Worm (Caenorhabditis elegans) whole organism, L4/young adult: ENCODE measurements around the gene Y34B4A.4.

Experiments
- dao-5 ChIP-seq: sonication (generic microtip); optimal IDR thresholded peaks from 2 replicates; lab custom pipeline; 2016; ENCODE audit warnings: missing genotype, missing genetic modification characterization, moderate library complexity, missing compliant biosample characterization
- him-1 ChIP-seq: sonication (generic microtip); optimal IDR thresholded peaks from 2 replicates; lab custom pipeline; 2016; ENCODE audit warnings: missing genotype, missing genetic modification reagents, missing genetic modification characterization, missing compliant biosample characterization

DNA sequence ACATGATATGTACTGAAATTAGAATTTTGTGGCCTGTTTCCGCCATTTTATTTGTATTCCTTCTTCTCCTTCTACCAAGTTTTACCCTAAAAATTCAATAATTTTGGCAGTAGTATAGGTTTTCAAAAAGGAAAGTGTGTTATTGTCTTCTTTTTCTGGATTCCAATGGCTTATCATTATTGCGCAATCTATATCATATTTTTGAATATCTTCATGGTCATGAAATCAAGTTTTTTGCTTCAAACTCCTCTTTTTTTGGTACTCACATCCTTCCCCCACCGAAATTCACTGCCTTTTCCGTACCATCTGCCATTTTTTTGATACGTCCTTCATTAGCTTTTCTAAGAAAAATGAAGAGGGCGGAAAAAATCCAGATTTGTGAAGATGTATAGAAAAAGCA is 15.4 kb upstream of the Y34B4A.4 start:
- TF ChIP-seq dao-5 (tag; lab: Kevin White, UChicago), result no peak
- TF ChIP-seq him-1 (tag; lab: Kevin White, UChicago), result no peak
